Fruit fly (Drosophila melanogaster) S2 (cell line): ENCODE data around the gene CG31606.

Source experiments
- CG8478 ChIP-seq: fragments of >200 bp; optimal IDR thresholded peaks from 2 replicates; lab custom pipeline; 2018
- CTCF ChIP-seq, 2 experiments: fragments of >200 bp; optimal IDR thresholded peaks; 2 replicates each; lab custom pipeline; 2018

dm6 chr2L:8110549-8111438 lies 36.6 kb upstream of the CG31606 start:
- TF ChIP-seq CTCF (optimal IDR thresholded peaks at IDR 0.05; lab: Kevin White, UChicago) (no peak), CG8478 (lab: Kevin White, UChicago) (no peak)
